Fruit fly (Drosophila melanogaster) ovary, adult (tissue): ENCODE results near the gene dan.

Experiments used
- CG17801 ChIP-seq: fragments of 200-800 bp; optimal IDR thresholded peaks from 2 replicates; lab custom pipeline; 2019; ENCODE audit warnings: missing biosample characterization, mild to moderate bottlenecking, missing genetic modification characterization, moderate library complexity; ENCODE audit not compliant: partially characterized antibody

Gene dan

dm6 chr3R:25183484-25184442, at the start of gene dan:
TSS of gene dan (plus strand) at chr3R:25184383.
- no peak for TF ChIP-seq CG17801 (GFP tag; lab: Kevin White, UChicago)

dm6 chr3R:25137565-25138367, 46.4 kb upstream of the dan start, which contains the start of gene danr:
TSS of gene danr (plus strand) at chr3R:25138072.
- no peak for TF ChIP-seq CG17801 (GFP tag; lab: Kevin White, UChicago)

DNA sequence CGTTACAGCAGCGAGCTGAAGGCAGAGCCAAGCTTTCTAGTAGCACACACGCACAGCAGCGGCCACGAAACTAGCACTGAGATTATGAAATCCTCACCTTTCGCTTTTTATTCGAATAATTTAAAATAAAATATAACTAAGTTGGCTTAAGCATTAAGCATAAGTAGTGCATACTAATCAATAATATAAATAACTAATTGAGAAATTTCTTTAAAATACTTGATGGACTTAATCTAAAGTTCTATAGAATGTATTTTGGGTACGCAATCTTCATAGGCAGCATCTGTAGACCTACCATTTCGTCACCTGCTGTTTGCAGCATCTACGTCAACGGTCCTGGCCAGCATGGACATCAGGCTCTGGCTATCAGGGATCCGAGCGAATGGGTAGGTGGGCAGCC, 31.8 kb upstream of the dan start:
- TF ChIP-seq CG17801 (GFP tag; lab: Kevin White, UChicago) = no peak

dm6 chr3R:25161520-25161919, 22.7 kb upstream of the dan start:
- TF ChIP-seq CG17801 (GFP tag; lab: Kevin White, UChicago) = no peak

DNA sequence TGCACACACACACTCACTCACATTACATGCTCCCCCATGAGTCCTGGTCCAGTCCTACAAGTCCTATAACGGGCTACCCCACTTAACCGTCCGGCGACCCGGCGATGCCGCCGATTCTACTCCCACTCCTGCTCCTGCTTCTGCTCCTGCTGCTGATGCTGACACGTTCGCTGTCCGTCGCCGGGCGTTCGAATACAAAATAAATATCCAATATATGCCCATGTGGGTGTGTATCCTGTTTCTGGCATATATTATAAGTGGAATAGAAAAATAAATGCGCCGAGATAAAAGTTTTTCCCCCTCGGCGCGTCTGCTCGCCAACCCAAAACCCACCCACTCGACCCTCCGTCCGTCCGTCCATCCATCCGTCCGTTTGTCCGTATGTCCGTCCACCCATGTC, 17.4 kb upstream of the dan start:
- no peak for TF ChIP-seq CG17801 (GFP tag; lab: Kevin White, UChicago)

- no peak for TF ChIP-seq CG17801 (GFP tag; lab: Kevin White, UChicago)
These were observed 16.6 kb upstream of the dan start for dm6 chr3R:25167407-25168191.

DNA sequence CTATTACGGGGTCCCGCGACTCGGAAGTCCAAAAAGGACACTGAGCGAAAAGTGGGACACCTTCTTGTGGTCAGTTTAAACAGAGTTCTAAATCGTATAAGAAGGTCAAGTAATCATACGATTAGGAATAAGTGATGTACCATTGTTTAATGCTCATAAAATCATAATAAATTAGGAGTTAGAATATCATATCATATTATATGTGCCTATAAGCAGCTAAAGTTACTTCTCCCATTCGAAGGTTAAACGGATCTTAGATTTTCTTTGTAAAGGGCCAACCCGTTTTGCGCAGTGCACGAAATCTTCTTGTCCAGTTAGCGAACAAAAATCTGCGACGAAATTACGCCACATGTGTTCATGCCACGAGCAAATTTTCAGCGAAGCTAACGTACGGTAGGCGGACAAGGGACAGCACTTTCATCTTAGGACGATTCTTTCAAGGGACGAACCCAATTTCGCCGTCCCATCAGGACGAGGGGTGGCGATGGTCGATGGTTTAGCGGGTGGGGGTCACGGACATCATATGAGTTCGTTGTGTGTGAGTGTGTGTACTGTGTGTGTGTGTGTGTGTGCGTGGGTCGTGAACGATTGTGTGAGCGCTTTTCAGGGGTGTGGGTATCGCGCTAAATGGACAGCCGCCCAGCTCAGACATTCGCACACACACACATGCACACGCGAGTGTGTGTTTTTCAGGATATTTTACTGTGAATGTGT, 15.8 kb upstream of the dan start:
- no peak for TF ChIP-seq CG17801 (GFP tag; lab: Kevin White, UChicago)

DNA sequence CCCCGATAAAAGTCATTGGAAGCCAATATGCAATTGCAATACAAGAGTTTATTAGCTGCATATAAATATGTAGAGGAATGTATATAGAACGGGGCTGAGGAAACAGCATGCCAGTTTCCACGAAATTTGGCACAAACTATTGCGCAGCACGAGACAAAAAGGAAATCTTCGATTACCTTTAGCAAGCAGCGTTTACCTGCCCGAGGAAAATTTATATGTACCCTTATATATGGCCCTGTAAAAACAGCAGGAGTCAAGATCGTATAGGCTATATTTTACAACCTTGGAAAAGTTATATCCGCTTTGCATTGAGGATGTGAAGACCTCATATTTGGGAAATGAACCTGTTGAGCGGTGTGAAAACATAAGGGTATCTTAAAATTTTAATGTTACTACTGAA, 11.8 kb upstream of the dan start:
- no peak for TF ChIP-seq CG17801 (GFP tag; lab: Kevin White, UChicago)

DNA sequence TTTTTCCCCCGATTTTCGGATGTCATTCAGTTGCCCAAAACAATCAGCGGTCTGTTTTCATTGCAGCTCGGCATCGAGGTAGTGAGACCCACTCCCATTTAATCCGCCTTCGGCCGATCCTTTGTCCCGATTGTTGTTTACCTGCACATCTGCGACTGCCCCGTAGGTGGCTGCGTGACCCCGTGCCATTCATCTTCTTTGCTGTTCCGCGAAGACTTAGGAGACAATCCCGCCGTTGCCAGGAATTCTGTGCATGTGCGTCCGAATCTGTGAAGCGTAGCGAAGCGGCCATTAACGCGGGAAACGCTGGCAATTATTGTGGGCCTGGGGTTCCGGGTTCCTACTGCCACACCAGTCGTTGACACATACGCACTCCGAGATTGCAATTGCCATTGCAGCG, 11.2 kb upstream of the dan start:
- no peak for TF ChIP-seq CG17801 (GFP tag; lab: Kevin White, UChicago)

- TF ChIP-seq CG17801 (GFP tag; lab: Kevin White, UChicago) = no peak
These were observed 9.9 kb upstream of the dan start for dm6 chr3R:25174244-25174643.

DNA sequence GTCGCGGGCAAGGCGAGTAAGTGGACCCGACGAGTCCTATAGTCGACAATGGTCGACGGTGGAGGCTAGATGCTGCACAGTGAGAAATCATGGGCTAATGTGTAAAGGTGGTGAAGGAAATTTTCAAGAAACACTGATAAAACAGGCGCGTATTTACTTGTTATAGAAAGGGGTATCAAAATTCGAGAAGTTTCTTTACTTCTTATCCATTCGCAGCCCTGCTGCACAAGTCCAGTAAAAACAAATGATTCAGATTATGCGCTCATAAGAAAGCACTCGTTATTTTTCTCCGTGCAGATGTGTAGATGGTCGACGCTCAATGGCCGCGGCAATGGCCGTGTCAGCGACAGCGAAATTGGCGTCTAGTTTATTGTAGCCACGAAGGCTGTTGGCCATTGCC, 7.7 kb upstream of the dan start:
- TF ChIP-seq CG17801 (GFP tag; lab: Kevin White, UChicago) = no peak

- TF ChIP-seq CG17801 (GFP tag; lab: Kevin White, UChicago) = no peak
These were observed 6.8 kb upstream of the dan start for dm6 chr3R:25177429-25177828.

- no peak for TF ChIP-seq CG17801 (GFP tag; lab: Kevin White, UChicago)
These were observed 5.7 kb upstream of the dan start for dm6 chr3R:25178521-25178920.

DNA sequence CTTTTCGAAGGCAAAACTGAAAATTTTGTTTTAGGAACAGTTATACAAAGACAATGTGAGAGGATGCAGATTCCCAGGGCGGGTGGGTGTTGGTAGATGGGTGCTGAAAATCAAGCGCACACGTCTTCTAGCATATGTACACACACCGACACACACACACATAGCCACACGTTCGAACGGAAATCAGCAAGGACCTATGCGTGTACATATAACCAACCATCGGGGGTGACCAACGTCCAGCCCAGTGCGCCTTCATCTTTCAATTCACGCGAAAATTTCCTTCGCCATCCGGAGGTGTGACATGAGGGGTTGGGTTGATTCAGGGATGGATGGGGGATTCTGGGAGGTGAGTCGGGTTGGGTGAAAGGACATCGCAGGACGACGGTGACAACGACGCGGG, 2.8 kb upstream of the dan start:
- TF ChIP-seq CG17801 (GFP tag; lab: Kevin White, UChicago) = no peak
